Worm (Caenorhabditis elegans): ENCODE data around the gene F54C9.14.

Gene F54C9.14

ce11 chrII:8607662-8608061 is 45.6 kb downstream of the F54C9.14 start, which contains the start of gene F28C6.10:
Gene F28C6.10 (plus strand): TSS chrII:8607962.
- peak; percentile 28 for TF ChIP-seq him-1 (tag; optimal IDR thresholded peaks at IDR 0.05)
- no peak for TF ChIP-seq ztf-25 (GFP tag; IDR thresholded peaks at IDR 0.05)

ce11 chrII:8610085-8610484 is 48.0 kb downstream of the F54C9.14 start, which contains the start of gene F28C6.9:
Gene F28C6.9 (minus strand): TSS chrII:8610185.
- no peak for TF ChIP-seq mel-28 (tag; optimal IDR thresholded peaks at IDR 0.05; ENCODE audit: borderline replicate concordance)
- no peak for TF ChIP-seq C06A6.2 (GFP tag; conservative IDR thresholded peaks at IDR 0.05)
- TF ChIP-seq ztf-22 (GFP tag; optimal IDR thresholded peaks at IDR 0.05): no peak
- TF ChIP-seq rec-8 (tag; optimal IDR thresholded peaks at IDR 0.05): no peak
- TF ChIP-seq nhr-120 (GFP tag; IDR thresholded peaks at IDR 0.05): no peak
- TF ChIP-seq sea-2 (GFP tag; IDR thresholded peaks at IDR 0.05): no peak
- no peak for TF ChIP-seq bed-1 (GFP tag; IDR thresholded peaks at IDR 0.05)
- TF ChIP-seq Y79H2A.3 (GFP tag; conservative IDR thresholded peaks at IDR 0.05): no peak
- TF ChIP-seq Y67H2A.10 (GFP tag; conservative IDR thresholded peaks at IDR 0.05): no peak
- no peak for TF ChIP-seq egl-44 (GFP tag; IDR thresholded peaks at IDR 0.05)
- no peak for TF ChIP-seq mes-4 (tag; optimal IDR thresholded peaks at IDR 0.05)
- TF ChIP-seq ceh-100 (GFP tag; IDR thresholded peaks at IDR 0.05): no peak
- TF ChIP-seq ztf-25 (GFP tag; IDR thresholded peaks at IDR 0.05): no peak
- TF ChIP-seq T26A5.8 (tag; optimal IDR thresholded peaks at IDR 0.05): no peak

DNA sequence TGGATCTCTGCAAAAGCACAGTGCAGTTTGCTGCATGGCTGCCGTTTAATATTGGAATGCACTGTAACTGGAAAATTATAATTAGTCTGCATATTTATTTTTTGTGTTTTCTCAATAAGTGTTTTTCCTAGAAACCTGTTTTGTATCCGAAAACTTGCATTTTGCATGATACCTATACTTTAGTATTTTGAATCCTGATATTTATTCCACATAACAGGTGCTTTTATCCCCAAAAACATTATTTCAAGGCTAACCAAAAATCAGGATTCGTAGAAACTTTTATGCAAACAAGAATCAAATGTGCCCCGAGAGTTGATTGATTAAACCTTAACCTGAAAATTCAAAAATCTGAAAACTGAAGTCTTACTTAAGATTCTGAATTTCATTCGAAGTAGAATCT is 48.5 kb downstream of the F54C9.14 start:
- TF ChIP-seq nhr-179 (tag; optimal IDR thresholded peaks at IDR 0.05): no peak
- TF ChIP-seq ceh-27 (GFP tag; optimal IDR thresholded peaks at IDR 0.05): no peak
- no peak for TF ChIP-seq madf-6 (GFP tag; IDR thresholded peaks at IDR 0.05)
- TF ChIP-seq let-607 (tag; optimal IDR thresholded peaks at IDR 0.05): no peak
- TF ChIP-seq dpl-1 (GFP tag; optimal IDR thresholded peaks at IDR 0.05): no peak
- no peak for TF ChIP-seq unc-62 (GFP tag; optimal IDR thresholded peaks at IDR 0.05)
- TF ChIP-seq nhr-80 (tag; optimal IDR thresholded peaks at IDR 0.05): no peak
- TF ChIP-seq zim-3 (tag; optimal IDR thresholded peaks at IDR 0.05): no peak

ce11 chrII:8611330-8611729 is 49.2 kb downstream of the F54C9.14 start:
- TF ChIP-seq ztf-26 (tag; optimal IDR thresholded peaks at IDR 0.05): no peak
- no peak for TF ChIP-seq lir-1 (GFP tag; conservative IDR thresholded peaks at IDR 0.05)

DNA sequence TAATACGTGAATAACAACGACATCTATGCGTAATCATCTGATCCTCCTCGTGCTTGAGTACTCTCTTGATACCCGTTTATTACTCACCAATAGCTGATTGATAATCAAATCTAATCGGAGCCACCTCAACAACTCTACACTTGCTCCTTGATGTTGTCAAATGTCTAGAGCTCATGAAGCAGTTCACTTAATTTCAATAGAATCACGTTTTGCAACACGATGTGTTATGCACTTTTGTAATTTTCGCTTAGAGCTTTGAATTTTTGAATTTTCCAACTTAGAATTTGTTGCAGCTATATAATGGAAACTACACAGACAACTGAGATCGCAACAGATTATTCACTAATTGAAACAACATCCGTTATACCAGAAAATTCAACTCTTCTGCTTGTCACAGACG is 50.4 kb downstream of the F54C9.14 start, which contains the start of gene T22C8.1:
TSS of gene T22C8.1 (plus strand) at position 301 of the 400 bp plus-strand sequence.
- TF ChIP-seq ceh-58 (GFP tag; IDR thresholded peaks at IDR 0.05) (no peak), sptf-2 (GFP tag; optimal IDR thresholded peaks at IDR 0.05) (no peak), B0336.3 (GFP tag; IDR thresholded peaks at IDR 0.05) (no peak), aptf-2 (GFP tag; conservative IDR thresholded peaks at IDR 0.05) (no peak), pha-4 (tag; optimal IDR thresholded peaks at IDR 0.05) (no peak), ztf-3 (GFP tag; optimal IDR thresholded peaks at IDR 0.05) (no peak), hlh-26 (GFP tag; conservative IDR thresholded peaks at IDR 0.05) (no peak), dox-1 (GFP tag; IDR thresholded peaks at IDR 0.05) (no peak), unc-130 (GFP tag; optimal IDR thresholded peaks at IDR 0.05) (no peak), attf-3 (GFP tag; conservative IDR thresholded peaks at IDR 0.05) (no peak), snpc-4 (GFP tag; optimal IDR thresholded peaks at IDR 0.05) (no peak), snpc-4 (tag; optimal IDR thresholded peaks at IDR 0.05) (no peak), nfya-2 (GFP tag; IDR thresholded peaks at IDR 0.05) (no peak), bed-2 (GFP tag; IDR thresholded peaks at IDR 0.05) (no peak), ets-4 (GFP tag; optimal IDR thresholded peaks at IDR 0.05) (no peak), ztf-6 (GFP tag; IDR thresholded peaks at IDR 0.05) (no peak), somi-1 (GFP tag; optimal IDR thresholded peaks at IDR 0.05) (no peak), ceh-40 (GFP tag; IDR thresholded peaks at IDR 0.05) (no peak)

Measured in whole organism, young adult.